Worm (Caenorhabditis elegans) whole organism, early embryonic: Measurements from ENCODE around the gene sri-77.
"Not testable (repeated sequence)": the region's sequence is repeated elsewhere in the genome, so short reads cannot be mapped to it uniquely, and the experiment has no call there.

ENCODE experiments used
- B0310.2 ChIP-seq: sonication (generic microtip); optimal IDR thresholded peaks from 2 replicates; lab custom pipeline; 2016; ENCODE audit warnings: mild to moderate bottlenecking, missing genetic modification characterization, missing compliant biosample characterization
- ama-1 ChIP-seq: fragments of 150-350 bp; optimal IDR thresholded peaks from 2 replicates; lab custom pipeline; 2014
- scrt-1 ChIP-seq: fragments of 200-800 bp; sonication (Bioruptor generic); IDR thresholded peaks from 2 replicates; pipeline ENCODE4 v1.3.6; 2022; ENCODE audit warnings: missing genetic modification characterization, missing compliant biosample characterization
- tbx-37 ChIP-seq: fragments of 200-800 bp; sonication (Bioruptor generic); conservative IDR thresholded peaks from 2 replicates; pipeline ENCODE4 v1.3.6; 2022; ENCODE audit warnings: missing genetic modification reagents, missing genetic modification characterization, missing compliant biosample characterization

ce11 chrII:2619148-2619547 is 13.9 kb upstream of the sri-77 start, which contains the start of gene msrp-6:
- TF ChIP-seq scrt-1 (GFP tag; lab: Robert Waterston, UW); B0310.2 (tag; lab: Kevin White, UChicago); ama-1 (lab: Kevin White, UChicago); tbx-37 (GFP tag; lab: Robert Waterston, UW): not testable (repeated sequence)
